Worm (Caenorhabditis elegans) whole organism, dauer: ENCODE results near the gene T21B10.4.

ENCODE experiments used
- unc-62 ChIP-seq: sonication (generic microtip); optimal IDR thresholded peaks from 2 replicates; lab custom pipeline; 2017; ENCODE audit warnings: missing biosample characterization, missing genetic modification reagents, missing genetic modification characterization

The T21B10.4 gene

ce11 chrII:8940362-8940940 is at the start of gene T21B10.4, which contains the start of gene set-17:
TSS of gene T21B10.4 (plus strand) at chrII:8940894.
TSS of gene set-17 (minus strand) at chrII:8940488.
- TF ChIP-seq unc-62 (GFP tag; lab: Kevin White, UChicago) = no peak

ce11 chrII:8891042-8891441 is 49.7 kb upstream of the T21B10.4 start:
- TF ChIP-seq unc-62 (GFP tag; lab: Kevin White, UChicago) = no peak

ce11 chrII:8891606-8892005 is 49.1 kb upstream of the T21B10.4 start:
- TF ChIP-seq unc-62 (GFP tag; lab: Kevin White, UChicago) = no peak

ce11 chrII:8895398-8895797 is 45.3 kb upstream of the T21B10.4 start:
- TF ChIP-seq unc-62 (GFP tag; lab: Kevin White, UChicago) = no peak

ce11 chrII:8895895-8896294 is 44.8 kb upstream of the T21B10.4 start:
- TF ChIP-seq unc-62 (GFP tag; lab: Kevin White, UChicago) = no peak

ce11 chrII:8896541-8896940 is 44.2 kb upstream of the T21B10.4 start, which contains the start of gene lat-1:
TSS of gene lat-1 (plus strand) at chrII:8896841.
- no peak for TF ChIP-seq unc-62 (GFP tag; lab: Kevin White, UChicago)

ce11 chrII:8897244-8897643 is 43.5 kb upstream of the T21B10.4 start:
- no peak for TF ChIP-seq unc-62 (GFP tag; lab: Kevin White, UChicago)

- no peak for TF ChIP-seq unc-62 (GFP tag; lab: Kevin White, UChicago)
Observed at ce11 chrII:8898582-8899356, 41.9 kb upstream of the T21B10.4 start.

- TF ChIP-seq unc-62 (GFP tag; lab: Kevin White, UChicago) = no peak
Observed at ce11 chrII:8899357-8899748, 41.3 kb upstream of the T21B10.4 start.

- TF ChIP-seq unc-62 (GFP tag; lab: Kevin White, UChicago) = no peak
Observed at ce11 chrII:8903871-8904270, 36.8 kb upstream of the T21B10.4 start.

ce11 chrII:8911929-8912328 is 28.8 kb upstream of the T21B10.4 start, which contains the start of gene B0457.4:
TSS of gene B0457.4 (minus strand) at chrII:8912029.
- no peak for TF ChIP-seq unc-62 (GFP tag; lab: Kevin White, UChicago)

ce11 chrII:8912523-8913017 is 28.1 kb upstream of the T21B10.4 start:
- TF ChIP-seq unc-62 (GFP tag; lab: Kevin White, UChicago) = no peak

- TF ChIP-seq unc-62 (GFP tag; lab: Kevin White, UChicago) = no peak
Observed at ce11 chrII:8914654-8915053, 26.0 kb upstream of the T21B10.4 start.

- TF ChIP-seq unc-62 (GFP tag; lab: Kevin White, UChicago) = no peak
Observed at ce11 chrII:8916656-8917055, 24.0 kb upstream of the T21B10.4 start.

ce11 chrII:8917339-8917738 is 23.4 kb upstream of the T21B10.4 start:
- no peak for TF ChIP-seq unc-62 (GFP tag; lab: Kevin White, UChicago)

ce11 chrII:8920315-8920714 is 20.4 kb upstream of the T21B10.4 start:
- no peak for TF ChIP-seq unc-62 (GFP tag; lab: Kevin White, UChicago)

- TF ChIP-seq unc-62 (GFP tag; lab: Kevin White, UChicago) = no peak
Observed at ce11 chrII:8920955-8921354, 19.7 kb upstream of the T21B10.4 start.
